Worm (Caenorhabditis elegans) whole organism, early embryonic: Measurements from ENCODE around the gene fbxb-79.

Source experiments
- ama-1 ChIP-seq: fragments of 150-350 bp; optimal IDR thresholded peaks from 2 replicates; lab custom pipeline; 2014
- ceh-36 ChIP-seq: sonication (generic microtip); optimal IDR thresholded peaks from 2 replicates; lab custom pipeline; 2016; ENCODE audit warnings: missing genetic modification characterization, inconsistent platforms, missing compliant biosample characterization
- flt-1 ChIP-seq: fragments of 200-800 bp; sonication (Bioruptor generic); IDR thresholded peaks from 2 replicates; pipeline ENCODE4 v1.3.6; 2022; ENCODE audit warnings: missing genetic modification characterization, missing compliant biosample characterization
- hmbx-1 ChIP-seq: sonication (generic microtip); optimal IDR thresholded peaks from 2 replicates; lab custom pipeline; 2016; ENCODE audit warnings: mild to moderate bottlenecking, missing genetic modification characterization, missing compliant biosample characterization
- pes-1 ChIP-seq: fragments of 200-800 bp; sonication (Bioruptor generic); IDR thresholded peaks from 2 replicates; pipeline ENCODE4 v1.3.6; 2022; ENCODE audit warnings: missing genetic modification reagents, missing genetic modification characterization, missing compliant biosample characterization

- TF ChIP-seq ama-1 (lab: Kevin White, UChicago) (no peak), pes-1 (GFP tag; lab: Robert Waterston, UW) (no peak), ceh-36 (tag; lab: Kevin White, UChicago) (no peak), hmbx-1 (tag; lab: Kevin White, UChicago) (no peak), flt-1 (GFP tag; lab: Robert Waterston, UW) (no peak)
Measured at ce11 chrIV:11212978-11213377, 23.7 kb upstream of the fbxb-79 start.
